Worm (Caenorhabditis elegans) whole organism, late embryonic: ENCODE results near the gene sec-24.1.

ENCODE experiments used
- C38D4.7 ChIP-seq: fragments of 200-800 bp; sonication (Bioruptor generic); optimal IDR thresholded peaks from 2 replicates; lab custom pipeline; 2018; ENCODE audit warnings: mild to moderate bottlenecking, missing genetic modification characterization, moderate library complexity, missing compliant biosample characterization
- F13H6.1 ChIP-seq: sonication (generic microtip); optimal IDR thresholded peaks from 2 replicates; lab custom pipeline; 2016; ENCODE audit warnings: missing genetic modification characterization, missing compliant biosample characterization
- K02D7.2 ChIP-seq: sonication (generic microtip); optimal IDR thresholded peaks from 2 replicates; lab custom pipeline; 2017; ENCODE audit warnings: mild to moderate bottlenecking, missing genetic modification characterization, missing compliant biosample characterization
- Y22D7AL.16 ChIP-seq: sonication (generic microtip); optimal IDR thresholded peaks from 2 replicates; lab custom pipeline; 2016; ENCODE audit warnings: missing genetic modification characterization, missing compliant biosample characterization
- ceh-18 ChIP-seq: sonication (generic microtip); optimal IDR thresholded peaks from 2 replicates; lab custom pipeline; 2016; ENCODE audit warnings: missing genetic modification characterization, missing compliant biosample characterization
- ceh-2 ChIP-seq: sonication (generic microtip); optimal IDR thresholded peaks from 2 replicates; lab custom pipeline; 2016; ENCODE audit warnings: missing genotype, missing genetic modification characterization, missing compliant biosample characterization
- ceh-24 ChIP-seq: sonication (generic microtip); optimal IDR thresholded peaks from 2 replicates; lab custom pipeline; 2016; ENCODE audit warnings: mild to moderate bottlenecking, missing genetic modification characterization, missing compliant biosample characterization
- ceh-31 ChIP-seq: sonication (generic microtip); optimal IDR thresholded peaks from 2 replicates; lab custom pipeline; 2016; ENCODE audit warnings: missing genetic modification characterization, missing compliant biosample characterization
- ceh-48 ChIP-seq: sonication (generic microtip); optimal IDR thresholded peaks from 2 replicates; lab custom pipeline; 2016; ENCODE audit warnings: missing genetic modification characterization, inconsistent platforms, missing compliant biosample characterization
- ceh-6 ChIP-seq: fragments of 200-800 bp; sonication (Bioruptor generic); optimal IDR thresholded peaks from 2 replicates; lab custom pipeline; 2018; ENCODE audit warnings: mild to moderate bottlenecking, missing genetic modification characterization, missing compliant biosample characterization
- dve-1 ChIP-seq: sonication (generic microtip); optimal IDR thresholded peaks from 2 replicates; lab custom pipeline; 2017; ENCODE audit warnings: antibody characterized with exemption, mild to moderate bottlenecking, missing genetic modification characterization, missing compliant biosample characterization
- elt-2 ChIP-seq: sonication (generic microtip); optimal IDR thresholded peaks from 2 replicates; lab custom pipeline; 2016; ENCODE audit warnings: missing genetic modification reagents, missing genetic modification characterization, missing compliant biosample characterization
- elt-4 ChIP-seq: sonication (generic microtip); optimal IDR thresholded peaks from 2 replicates; lab custom pipeline; 2016; ENCODE audit warnings: missing genetic modification characterization, missing compliant biosample characterization
- eyg-1 ChIP-seq: sonication (generic microtip); optimal IDR thresholded peaks from 2 replicates; lab custom pipeline; 2016; ENCODE audit warnings: missing genotype, missing genetic modification characterization, missing compliant biosample characterization
- gmeb-2 ChIP-seq: sonication (generic microtip); optimal IDR thresholded peaks from 2 replicates; lab custom pipeline; 2016; ENCODE audit warnings: missing genetic modification characterization, inconsistent platforms, missing compliant biosample characterization
- hlh-30 ChIP-seq: sonication (generic microtip); optimal IDR thresholded peaks from 2 replicates; lab custom pipeline; 2017; ENCODE audit warnings: antibody characterized with exemption, missing genetic modification characterization, missing compliant biosample characterization; ENCODE audit not compliant: insufficient read depth
- hlh-6 ChIP-seq: sonication (generic microtip); optimal IDR thresholded peaks from 2 replicates; lab custom pipeline; 2016; ENCODE audit warnings: missing genotype, missing genetic modification characterization, missing compliant biosample characterization
- hlh-8 ChIP-seq: sonication (generic microtip); optimal IDR thresholded peaks from 2 replicates; lab custom pipeline; 2016; ENCODE audit warnings: missing genotype, missing genetic modification characterization, missing compliant biosample characterization
- lin-11 ChIP-seq: fragments of 200-800 bp; sonication (Bioruptor generic); optimal IDR thresholded peaks from 2 replicates; lab custom pipeline; 2018; ENCODE audit warnings: mild to moderate bottlenecking, missing genetic modification characterization, missing compliant biosample characterization
- nfya-1 ChIP-seq: sonication (generic microtip); optimal IDR thresholded peaks from 2 replicates; lab custom pipeline; 2017; ENCODE audit warnings: missing genetic modification characterization, mild to moderate bottlenecking, missing compliant biosample characterization, antibody characterized with exemption, moderate library complexity
- npax-4 ChIP-seq: sonication (generic microtip); optimal IDR thresholded peaks from 2 replicates; lab custom pipeline; 2016; ENCODE audit warnings: missing genetic modification characterization, missing compliant biosample characterization
- pag-3 ChIP-seq: sonication (generic microtip); optimal IDR thresholded peaks from 2 replicates; lab custom pipeline; 2016; ENCODE audit warnings: missing compliant biosample characterization, missing genetic modification characterization, borderline replicate concordance
- pha-2 ChIP-seq: sonication (generic microtip); optimal IDR thresholded peaks from 2 replicates; lab custom pipeline; 2017; ENCODE audit warnings: mild to moderate bottlenecking, missing genetic modification characterization, missing compliant biosample characterization
- rnt-1 ChIP-seq: sonication (generic microtip); optimal IDR thresholded peaks from 2 replicates; lab custom pipeline; 2016; ENCODE audit warnings: missing genetic modification characterization, missing compliant biosample characterization
- sox-2 ChIP-seq: fragments of 200-800 bp; sonication (Bioruptor generic); IDR thresholded peaks from 2 replicates; pipeline ENCODE4 v1.3.6; 2022; ENCODE audit warnings: missing genetic modification reagents, missing genetic modification characterization, missing compliant biosample characterization
- tbx-2 ChIP-seq: sonication (generic microtip); optimal IDR thresholded peaks from 2 replicates; lab custom pipeline; 2016; ENCODE audit warnings: missing genetic modification characterization, missing compliant biosample characterization
- tbx-7 ChIP-seq: sonication (generic microtip); optimal IDR thresholded peaks from 2 replicates; lab custom pipeline; 2016; ENCODE audit warnings: missing genotype, missing genetic modification characterization, missing compliant biosample characterization
- unc-3 ChIP-seq, 2 experiments: fragments of 200-800 bp in 1 of 2; sonication (Bioruptor generic) in 1 of 2; sonication (generic microtip) in 1 of 2; conservative IDR thresholded peaks in 1 of 2; optimal IDR thresholded peaks in 1 of 2; 2 replicates each; pipeline versions ENCODE4 v1.3.6 to Lab custom; 2016 to 2022; ENCODE audit warnings: missing compliant biosample characterization in 2 of 2, missing genetic modification characterization in 2 of 2, missing genetic modification reagents in 1 of 2
- unc-55 ChIP-seq: sonication (generic microtip); optimal IDR thresholded peaks from 2 replicates; lab custom pipeline; 2017; ENCODE audit warnings: missing biosample characterization, missing genetic modification reagents, missing genetic modification characterization
- unc-86 ChIP-seq: sonication (generic microtip); optimal IDR thresholded peaks from 2 replicates; lab custom pipeline; 2016; ENCODE audit warnings: missing genetic modification characterization, missing compliant biosample characterization

The sec-24.1 gene

ce11 chrIV:11522225-11522952 lies 43.6 kb downstream of the sec-24.1 start (continued):
- TF ChIP-seq npax-4, result no peak
- TF ChIP-seq Y22D7AL.16 (tag; lab: Kevin White, UChicago), result no peak
- TF ChIP-seq lin-11 (tag; lab: Kevin White, UChicago), result no peak
- no peak for TF ChIP-seq unc-3 (GFP tag; conservative IDR thresholded peaks at IDR 0.05; lab: Robert Waterston, UW)
- no peak for TF ChIP-seq unc-3 (tag; optimal IDR thresholded peaks at IDR 0.05; lab: Kevin White, UChicago)
- no peak for TF ChIP-seq pag-3 (tag; lab: Kevin White, UChicago)
- peak; percentile 24 for TF ChIP-seq unc-55
- no peak for TF ChIP-seq K02D7.2
- no peak for TF ChIP-seq ceh-6 (GFP tag; lab: Kevin White, UChicago)
- TF ChIP-seq gmeb-2 (tag; lab: Kevin White, UChicago), result no peak
- no peak for TF ChIP-seq tbx-2 (tag; lab: Kevin White, UChicago)
- peak; percentile 37 for TF ChIP-seq ceh-18 (tag; lab: Kevin White, UChicago)
- TF ChIP-seq hlh-30 (tag; lab: Kevin White, UChicago), result no peak
- TF ChIP-seq pha-2 (tag; lab: Kevin White, UChicago), result no peak
- TF ChIP-seq elt-4 (tag; lab: Kevin White, UChicago), result no peak
- TF ChIP-seq ceh-31 (tag; lab: Kevin White, UChicago), result peak; percentile 22
- TF ChIP-seq hlh-6 (tag; lab: Kevin White, UChicago), result no peak
- peak; percentile 21 for TF ChIP-seq dve-1
- TF ChIP-seq rnt-1 (tag; lab: Kevin White, UChicago), result no peak
- TF ChIP-seq C38D4.7 (GFP tag; lab: Kevin White, UChicago), result no peak
- no peak for TF ChIP-seq sox-2 (GFP tag; lab: Robert Waterston, UW)
- TF ChIP-seq tbx-7 (tag; lab: Kevin White, UChicago), result no peak
- no peak for TF ChIP-seq hlh-8 (tag; lab: Kevin White, UChicago)
- TF ChIP-seq unc-86 (tag; lab: Kevin White, UChicago), result no peak
- no peak for TF ChIP-seq eyg-1 (tag; lab: Kevin White, UChicago)
- TF ChIP-seq ceh-2 (tag; lab: Kevin White, UChicago), result no peak

ce11 chrIV:11520960-11521359 lies 45.0 kb downstream of the sec-24.1 start, which contains the start of the genes M04B2.4 and gfl-1:
Gene M04B2.4 (minus strand): TSS chrIV:11521031.
Gene gfl-1 (plus strand): TSS chrIV:11521290.
- TF ChIP-seq ceh-48 (no peak), elt-2 (tag; lab: Kevin White, UChicago) (peak; percentile 36), ceh-24 (tag; lab: Kevin White, UChicago) (no peak), F13H6.1 (tag; lab: Kevin White, UChicago) (no peak), nfya-1 (tag; lab: Kevin White, UChicago) (peak; percentile 7)
